Worm (Caenorhabditis elegans): ENCODE results near the gene lgc-18.

ce11 chrX:12123152-12123551, 2.3 kb upstream of the lgc-18 start, which contains the start of gene T01H10.11:
- TF ChIP-seq dao-5 (tag; optimal IDR thresholded peaks at IDR 0.05) = no peak
- TF ChIP-seq him-1 (tag; optimal IDR thresholded peaks at IDR 0.05) = no peak
- TF ChIP-seq W03F9.2 (tag; optimal IDR thresholded peaks at IDR 0.05) = no peak
